Worm (Caenorhabditis elegans) whole organism, L4 larva: Measurements from ENCODE around the gene ost-1.
A peak's percentile ranks its signal among the peaks of the same experiment; 100 is the strongest.

Experiments used
- D1046.2 ChIP-seq: fragments of 200-800 bp; sonication (Bioruptor generic); IDR thresholded peaks from 2 replicates; pipeline ENCODE4 v1.3.6; 2022; ENCODE audit warnings: missing genetic modification characterization, missing compliant biosample characterization
- F26F4.8 ChIP-seq: fragments of 200-800 bp; sonication (Bioruptor generic); conservative IDR thresholded peaks from 2 replicates; pipeline ENCODE4 v1.3.6; 2022; ENCODE audit warnings: missing genetic modification characterization, missing compliant biosample characterization
- F37D6.2 ChIP-seq: sonication (generic microtip); optimal IDR thresholded peaks from 2 replicates; lab custom pipeline; 2016; ENCODE audit warnings: mild to moderate bottlenecking, missing genetic modification characterization, missing compliant biosample characterization
- F44E2.7 ChIP-seq: fragments of 200-800 bp; sonication (Bioruptor generic); IDR thresholded peaks from 2 replicates; pipeline ENCODE4 v2.1.2; 2022; ENCODE audit warnings: missing genetic modification characterization, missing compliant biosample characterization
- F49E8.2 ChIP-seq: sonication (generic microtip); optimal IDR thresholded peaks from 2 replicates; lab custom pipeline; 2016; ENCODE audit warnings: missing compliant biosample characterization, mild to moderate bottlenecking, missing genetic modification characterization, borderline replicate concordance
- R02D3.7 ChIP-seq: fragments of 150-350 bp; sonication (generic microtip); optimal IDR thresholded peaks from 3 replicates; lab custom pipeline; 2014; ENCODE audit warnings: missing biosample characterization, missing genetic modification characterization
- T26A8.4 ChIP-seq: fragments of 200-800 bp; sonication (Bioruptor generic); IDR thresholded peaks from 2 replicates; pipeline ENCODE4 v1.3.6; 2022; ENCODE audit warnings: missing genetic modification characterization, missing compliant biosample characterization
- Y5F2A.4 ChIP-seq: fragments of 200-800 bp; sonication (Bioruptor generic); optimal IDR thresholded peaks from 2 replicates; lab custom pipeline; 2018; ENCODE audit warnings: mild to moderate bottlenecking, missing genetic modification characterization, missing compliant biosample characterization
- arid-1 ChIP-seq: fragments of 200-800 bp; sonication (Bioruptor generic); conservative IDR thresholded peaks from 2 replicates; pipeline ENCODE4 v1.3.6; 2022; ENCODE audit warnings: missing genetic modification reagents, missing genetic modification characterization, missing compliant biosample characterization
- attf-4 ChIP-seq: sonication (generic microtip); optimal IDR thresholded peaks from 3 replicates; lab custom pipeline; 2017; ENCODE audit warnings: missing biosample characterization, missing genetic modification characterization
- ceh-32 ChIP-seq: sonication (generic microtip); optimal IDR thresholded peaks from 2 replicates; lab custom pipeline; 2016; ENCODE audit warnings: mild to moderate bottlenecking, missing genetic modification characterization, missing compliant biosample characterization; ENCODE audit not compliant: poor library complexity
- ces-1 ChIP-seq: fragments of 150-350 bp; sonication (generic microtip); optimal IDR thresholded peaks from 4 replicates; lab custom pipeline; 2014; ENCODE audit warnings: missing biosample characterization, missing genetic modification reagents, missing genetic modification characterization
- ctbp-1 ChIP-seq: fragments of 200-800 bp; sonication (Bioruptor generic); IDR thresholded peaks from 2 replicates; pipeline ENCODE4 v1.3.6; 2022; ENCODE audit warnings: missing genetic modification reagents, missing genetic modification characterization, missing compliant biosample characterization
- daf-16 ChIP-seq, 3 experiments: sonication (generic microtip); optimal IDR thresholded peaks; 2 replicates each; lab custom pipeline; 2016 to 2017; ENCODE audit warnings: missing genetic modification characterization in 3 of 3, missing genetic modification reagents in 3 of 3, mild to moderate bottlenecking in 2 of 3, missing compliant biosample characterization in 2 of 3, missing biosample characterization in 1 of 3, moderate library complexity in 1 of 3
- dmd-8 ChIP-seq: fragments of 200-800 bp; sonication (Bioruptor generic); IDR thresholded peaks from 2 replicates; pipeline ENCODE4 v1.3.6; 2022; ENCODE audit warnings: missing genetic modification characterization, missing compliant biosample characterization
- fkh-10 ChIP-seq: fragments of 150-350 bp; optimal IDR thresholded peaks from 2 replicates; lab custom pipeline; 2014; ENCODE audit warnings: missing biosample characterization, missing genetic modification reagents, missing genetic modification characterization
- fos-1 ChIP-seq: fragments of 150-350 bp; optimal IDR thresholded peaks from 2 replicates; lab custom pipeline; 2014; ENCODE audit warnings: missing biosample characterization, missing genetic modification characterization
- gei-8 ChIP-seq: fragments of 200-800 bp; sonication (Bioruptor generic); optimal IDR thresholded peaks from 2 replicates; lab custom pipeline; 2018; ENCODE audit warnings: mild to moderate bottlenecking, missing genetic modification characterization, missing compliant biosample characterization
- hif-1 ChIP-seq, 2 experiments: sonication (generic microtip); optimal IDR thresholded peaks; 2 replicates each; lab custom pipeline; 2016 to 2017; ENCODE audit warnings: missing compliant biosample characterization in 2 of 2, missing genetic modification characterization in 2 of 2, missing genetic modification reagents in 2 of 2, missing genotype in 2 of 2, mild to moderate bottlenecking in 1 of 2
- hmg-1.1 ChIP-seq: fragments of 200-800 bp; sonication (Bioruptor generic); IDR thresholded peaks from 2 replicates; pipeline ENCODE4 v1.3.6; 2022; ENCODE audit warnings: missing genetic modification reagents, missing genetic modification characterization, missing compliant biosample characterization
- lin-13 ChIP-seq: fragments of 150-350 bp; optimal IDR thresholded peaks from 2 replicates; lab custom pipeline; 2014; ENCODE audit warnings: missing biosample characterization, missing genetic modification reagents, missing genetic modification characterization
- lin-29 ChIP-seq: fragments of 200-800 bp; sonication (Bioruptor generic); IDR thresholded peaks from 2 replicates; pipeline ENCODE4 v1.3.6; 2022; ENCODE audit warnings: missing genetic modification reagents, missing genetic modification characterization, missing compliant biosample characterization
- lin-39 ChIP-seq: fragments of 150-350 bp; optimal IDR thresholded peaks from 2 replicates; lab custom pipeline; 2014; ENCODE audit warnings: missing biosample characterization, missing genetic modification reagents, missing genetic modification characterization
- lsy-2 ChIP-seq, 2 experiments: fragments of 150-350 bp in 1 of 2; sonication (generic microtip) in 1 of 2; optimal IDR thresholded peaks; 2 replicates each; lab custom pipeline; 2014 to 2017; ENCODE audit warnings: missing biosample characterization in 2 of 2, missing genetic modification characterization in 2 of 2
- mdt-29 ChIP-seq: fragments of 200-800 bp; sonication (Bioruptor generic); IDR thresholded peaks from 2 replicates; pipeline ENCODE4 v1.3.6; 2022; ENCODE audit warnings: missing genetic modification reagents, missing genetic modification characterization, missing compliant biosample characterization
- mep-1 ChIP-seq: fragments of 150-350 bp; sonication (generic microtip); optimal IDR thresholded peaks from 3 replicates; lab custom pipeline; 2014; ENCODE audit warnings: missing biosample characterization, missing genetic modification characterization
- mes-2 ChIP-seq: sonication (generic microtip); optimal IDR thresholded peaks from 2 replicates; lab custom pipeline; 2016; ENCODE audit warnings: missing genotype, mild to moderate bottlenecking, missing genetic modification characterization, missing compliant biosample characterization; ENCODE audit not compliant: poor library complexity, severe bottlenecking
- mxl-2 ChIP-seq: fragments of 200-800 bp; sonication (Bioruptor generic); conservative IDR thresholded peaks from 2 replicates; pipeline ENCODE4 v1.3.6; 2022; ENCODE audit warnings: missing genetic modification reagents, missing genetic modification characterization, missing compliant biosample characterization
- nhr-10 ChIP-seq: fragments of 150-350 bp; optimal IDR thresholded peaks from 2 replicates; lab custom pipeline; 2014; ENCODE audit warnings: missing biosample characterization, missing genetic modification characterization
- nhr-237 ChIP-seq: sonication (generic microtip); optimal IDR thresholded peaks from 2 replicates; lab custom pipeline; 2017; ENCODE audit warnings: missing biosample characterization, missing genetic modification characterization
- nhr-28 ChIP-seq: fragments of 150-350 bp; optimal IDR thresholded peaks from 2 replicates; lab custom pipeline; 2014; ENCODE audit warnings: missing biosample characterization, missing genetic modification characterization
- nhr-48 ChIP-seq: sonication (generic microtip); optimal IDR thresholded peaks from 2 replicates; lab custom pipeline; 2016; ENCODE audit warnings: mild to moderate bottlenecking, missing genetic modification characterization, missing compliant biosample characterization
- nhr-6 ChIP-seq: fragments of 150-350 bp; optimal IDR thresholded peaks from 2 replicates; lab custom pipeline; 2014; ENCODE audit warnings: missing biosample characterization, missing genetic modification characterization
- nhr-76 ChIP-seq: fragments of 150-350 bp; optimal IDR thresholded peaks from 2 replicates; lab custom pipeline; 2014; ENCODE audit warnings: missing biosample characterization, missing genetic modification characterization
- pqm-1 ChIP-seq: sonication (generic microtip); optimal IDR thresholded peaks from 2 replicates; lab custom pipeline; 2017; ENCODE audit warnings: missing biosample characterization, missing genetic modification characterization
- rbr-2 ChIP-seq: sonication (generic microtip); optimal IDR thresholded peaks from 2 replicates; lab custom pipeline; 2016; ENCODE audit warnings: missing genotype, missing genetic modification characterization, missing compliant biosample characterization
- sdz-12 ChIP-seq: fragments of 200-800 bp; sonication (Bioruptor generic); optimal IDR thresholded peaks from 2 replicates; lab custom pipeline; 2018; ENCODE audit warnings: mild to moderate bottlenecking, missing genetic modification characterization, missing compliant biosample characterization
- snpc-1.2 ChIP-seq: fragments of 200-800 bp; sonication (Bioruptor generic); IDR thresholded peaks from 2 replicates; pipeline ENCODE4 v1.3.6; 2022; ENCODE audit warnings: missing genetic modification reagents, missing genetic modification characterization, missing compliant biosample characterization
- unc-62 ChIP-seq, 3 experiments: fragments of 150-350 bp in 1 of 3; sonication (generic microtip); optimal IDR thresholded peaks in 2 of 3; peaks in 1 of 3; 1 replicate in 1 of 3; 2 replicates in 2 of 3; lab custom pipeline; 2014 to 2017; ENCODE audit warnings: missing biosample characterization in 3 of 3, missing genetic modification characterization in 3 of 3, missing genetic modification reagents in 3 of 3, missing genotype in 1 of 3
- ztf-7 ChIP-seq: fragments of 150-350 bp; optimal IDR thresholded peaks from 2 replicates; lab custom pipeline; 2014; ENCODE audit warnings: missing biosample characterization, missing genetic modification characterization

The ost-1 gene

DNA sequence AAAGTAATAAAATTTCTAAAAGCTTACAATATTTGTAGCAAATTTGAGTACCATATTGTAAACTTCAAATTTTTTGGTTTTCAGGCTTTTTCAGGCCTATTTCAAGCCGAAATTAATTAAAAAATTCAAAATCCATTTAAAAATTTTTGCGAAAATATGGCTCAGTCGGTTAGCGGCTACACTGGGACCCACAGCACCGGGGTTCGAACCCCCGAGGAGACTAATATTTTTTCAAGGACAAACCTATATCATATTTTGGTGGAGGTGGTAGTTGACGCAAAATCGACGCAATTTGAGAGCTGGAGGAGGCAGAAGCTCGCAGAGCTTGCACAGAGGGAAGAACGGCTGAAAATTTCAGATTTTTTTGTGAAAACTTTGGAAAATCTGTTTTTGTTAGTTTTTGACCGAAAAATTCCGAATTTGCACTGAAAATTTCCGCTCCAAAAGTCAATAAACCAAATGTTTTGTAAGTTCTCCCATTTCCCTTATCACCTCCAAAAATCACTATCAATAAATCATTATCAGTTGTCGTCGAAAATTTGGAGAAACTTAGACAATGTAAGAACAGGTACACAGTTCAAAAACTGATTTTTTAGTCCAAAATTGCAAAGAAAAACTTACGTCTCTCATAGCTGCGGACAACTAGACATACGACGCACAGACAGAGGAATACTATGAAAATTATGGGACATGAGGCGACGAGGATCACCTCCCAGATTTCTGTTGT, 41.4 kb downstream of the ost-1 start (continued):
- TF ChIP-seq attf-4 (tag; lab: Kevin White, UChicago) (no peak), F26F4.8 (GFP tag; lab: Robert Waterston, UW) (no peak), ztf-7 (tag; lab: Kevin White, UChicago) (no peak), mdt-29 (GFP tag; lab: Robert Waterston, UW) (no peak), mxl-2 (GFP tag; lab: Robert Waterston, UW) (no peak), R02D3.7 (tag; lab: Kevin White, UChicago) (no peak), snpc-1.2 (GFP tag; lab: Robert Waterston, UW) (no peak), lin-13 (GFP tag; lab: Kevin White, UChicago) (no peak), nhr-76 (tag; lab: Kevin White, UChicago) (no peak), D1046.2 (GFP tag; lab: Robert Waterston, UW) (no peak), hif-1 (tag; optimal IDR thresholded peaks at IDR 0.05; lab: Kevin White, UChicago) (no peak), nhr-28 (tag; lab: Kevin White, UChicago) (peak; percentile 84), rbr-2 (tag; lab: Kevin White, UChicago) (no peak), Y5F2A.4 (GFP tag; lab: Kevin White, UChicago) (no peak), hmg-1.1 (GFP tag; lab: Robert Waterston, UW) (no peak), lin-29 (GFP tag; lab: Robert Waterston, UW) (no peak), lin-39 (tag; lab: Kevin White, UChicago) (no peak), fkh-10 (no peak), fos-1 (no peak), daf-16 (GFP tag; optimal IDR thresholded peaks at IDR 0.05; lab: Kevin White, UChicago) (no peak), daf-16 (tag; optimal IDR thresholded peaks at IDR 0.05; lab: Kevin White, UChicago) (peak; percentile 31), nhr-10 (tag; lab: Kevin White, UChicago) (no peak), mep-1 (tag; lab: Kevin White, UChicago) (no peak), F44E2.7 (GFP tag; lab: Robert Waterston, UW) (no peak), pqm-1 (tag; lab: Kevin White, UChicago) (peak; percentile 64), nhr-237 (tag; lab: Kevin White, UChicago) (no peak), F37D6.2 (tag; lab: Kevin White, UChicago) (no peak), arid-1 (GFP tag; lab: Robert Waterston, UW) (no peak), unc-62 (GFP tag; optimal IDR thresholded peaks at IDR 0.05 in 1 of 2; lab: Kevin White, UChicago) (peak in 1 of 2 experiments; percentile 78), unc-62 (tag; optimal IDR thresholded peaks at IDR 0.05; lab: Kevin White, UChicago) (no peak), nhr-6 (tag; lab: Kevin White, UChicago) (no peak), F49E8.2 (tag; lab: Kevin White, UChicago) (no peak), sdz-12 (no peak), ctbp-1 (GFP tag; lab: Robert Waterston, UW) (no peak), mes-2 (tag; lab: Kevin White, UChicago) (no peak), lsy-2 (tag; optimal IDR thresholded peaks at IDR 0.05; lab: Kevin White, UChicago) (no peak), ceh-32 (tag; lab: Kevin White, UChicago) (no peak), dmd-8 (GFP tag; lab: Robert Waterston, UW) (no peak), ces-1 (GFP tag; lab: Kevin White, UChicago) (no peak), gei-8 (GFP tag; lab: Kevin White, UChicago) (no peak), T26A8.4 (GFP tag; lab: Robert Waterston, UW) (no peak), nhr-48 (no peak)
- TF ChIP-seq, all 104 proteins: peak for 12
